Fruit fly (Drosophila melanogaster): ENCODE measurements around the gene alpha4GT1.
A peak's percentile ranks its signal among the peaks of the same experiment; 100 is the strongest.

The alpha4GT1 gene

DNA sequence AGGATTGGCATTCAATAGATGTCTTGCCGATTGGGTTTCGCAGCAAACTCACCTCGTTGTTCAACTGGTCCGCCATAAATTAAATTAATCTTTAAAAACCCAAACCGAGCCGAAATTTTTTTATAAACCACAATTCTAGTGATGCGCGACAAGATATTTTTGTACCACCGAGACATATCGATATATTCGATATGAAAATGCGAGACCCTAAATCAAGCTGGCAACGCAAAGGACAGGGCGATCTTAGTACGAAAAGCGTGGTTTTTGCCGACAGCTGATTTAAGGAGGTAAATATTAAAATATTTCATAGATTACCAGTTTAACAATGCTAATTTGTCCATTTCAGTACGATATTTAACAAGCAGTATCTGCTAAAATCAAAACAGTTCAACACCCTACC is 6.1 kb upstream of the alpha4GT1 start, which contains the start of the genes Sf3b2 and CG17219 (continued):
- TF ChIP-seq CG17612 (GFP tag; IDR thresholded peaks at IDR 0.05) (no peak), CG13287 (GFP tag; IDR thresholded peaks at IDR 0.05; ENCODE audit: partially characterized antibody) (peak; percentile 80), onecut (GFP tag; IDR thresholded peaks at IDR 0.05) (no peak), BEAF-32 (GFP tag; optimal IDR thresholded peaks at IDR 0.05) (peak; percentile 85), CG3838 (GFP tag; optimal IDR thresholded peaks at IDR 0.05) (no peak), CG18599 (GFP tag; optimal IDR thresholded peaks at IDR 0.05) (no peak), Sry-δ (GFP tag; optimal IDR thresholded peaks at IDR 0.05) (peak; percentile 91), CG10209 (GFP tag; optimal IDR thresholded peaks at IDR 0.05) (no peak), YL-1 (GFP tag; optimal IDR thresholded peaks at IDR 0.05) (peak; percentile 77), CG6765 (GFP tag; optimal IDR thresholded peaks at IDR 0.05) (no peak), Hr39 (optimal IDR thresholded peaks at IDR 0.05) (no peak), ab (GFP tag; optimal IDR thresholded peaks at IDR 0.05) (no peak), MESR4 (GFP tag; optimal IDR thresholded peaks at IDR 0.05) (peak; percentile 77), Max (GFP tag; optimal IDR thresholded peaks at IDR 0.05) (peak; percentile 62), NC2β (GFP tag; optimal IDR thresholded peaks at IDR 0.05) (peak; percentile 51), dpn (GFP tag; optimal IDR thresholded peaks at IDR 0.05) (peak in 1 of 2 experiments; percentile 26), CoRest (tag; optimal IDR thresholded peaks at IDR 0.05) (no peak), CG17912 (GFP tag; optimal IDR thresholded peaks at IDR 0.05) (peak; percentile 9), seq (GFP tag; IDR thresholded peaks at IDR 0.05) (no peak), ase (GFP tag; IDR thresholded peaks at IDR 0.05) (no peak), ewg (GFP tag; optimal IDR thresholded peaks at IDR 0.05) (no peak), CG15269 (tag; optimal IDR thresholded peaks at IDR 0.05) (no peak), CG32532 (GFP tag; IDR thresholded peaks at IDR 0.05) (peak; percentile 25; the same call in 1 of the 2 replicates), B-H2 (GFP tag; optimal IDR thresholded peaks at IDR 0.05) (no peak), sens-2 (GFP tag; IDR thresholded peaks at IDR 0.05) (no peak), amos (GFP tag; IDR thresholded peaks at IDR 0.05; ENCODE audit: partially characterized antibody) (peak; percentile 82), Fer1 (GFP tag; optimal IDR thresholded peaks at IDR 0.05) (no peak), GATAe (GFP tag; conservative IDR thresholded peaks at IDR 0.05) (no peak), ems (GFP tag; optimal IDR thresholded peaks at IDR 0.05) (no peak), mld (GFP tag; IDR thresholded peaks at IDR 0.05; ENCODE audit: partially characterized antibody) (0 out of 3 replicates have a peak, but pooled peaks have one; percentile 32), ro (GFP tag; IDR thresholded peaks at IDR 0.05) (no peak), CG4820 (GFP tag; optimal IDR thresholded peaks at IDR 0.05) (no peak), Hey (tag; optimal IDR thresholded peaks at IDR 0.05) (no peak), dmrt11E (tag; optimal IDR thresholded peaks at IDR 0.05) (no peak), CG2129 (GFP tag; IDR thresholded peaks at IDR 0.05; ENCODE audit: partially characterized antibody) (peak; percentile 29; the same call in 1 of the 2 replicates), CG17829 (tag; optimal IDR thresholded peaks at IDR 0.05) (no peak), Doc3 (GFP tag; IDR thresholded peaks at IDR 0.05; ENCODE audit: partially characterized antibody) (peak; percentile 53; the same call in 2 of the 3 replicates), C15 (GFP tag; IDR thresholded peaks at IDR 0.05) (no peak), Stat92E (GFP tag; optimal IDR thresholded peaks at IDR 0.05) (no peak), CG12744 (GFP tag; optimal IDR thresholded peaks at IDR 0.05) (no peak), zen (tag; optimal IDR thresholded peaks at IDR 0.05) (no peak), CG7928 (GFP tag; optimal IDR thresholded peaks at IDR 0.05) (no peak), gem (tag; optimal IDR thresholded peaks at IDR 0.05) (no peak), Dref (GFP tag; IDR thresholded peaks at IDR 0.05) (peak; percentile 90), croc (GFP tag; conservative IDR thresholded peaks at IDR 0.05) (no peak), Vsx1 (GFP tag; optimal IDR thresholded peaks at IDR 0.05) (no peak), aop (GFP tag; IDR thresholded peaks at IDR 0.05) (no peak), CG15073 (GFP tag; optimal IDR thresholded peaks at IDR 0.05) (no peak), gcm (GFP tag; optimal IDR thresholded peaks at IDR 0.05) (no peak), CG1832 (GFP tag; optimal IDR thresholded peaks at IDR 0.05) (no peak), CG8478 (optimal IDR thresholded peaks at IDR 0.05) (no peak)

Data from whole organism, embryonic.